Fruit fly (Drosophila melanogaster) whole organism, adult: ENCODE data around the gene Max.

Experiments
- CG11617 ChIP-seq: fragments of 200-800 bp; sonication (Bioruptor generic); optimal IDR thresholded peaks from 2 replicates; lab custom pipeline; 2017; ENCODE audit warnings: mild to moderate bottlenecking, missing biosample characterization, missing genetic modification reagents, missing genetic modification characterization
- CG12768 ChIP-seq: fragments of 200-800 bp; sonication (Bioruptor generic); optimal IDR thresholded peaks from 2 replicates; lab custom pipeline; 2017; ENCODE audit warnings: missing biosample characterization, missing genetic modification characterization, mild to moderate bottlenecking, moderate library complexity, missing genetic modification reagents
- CG14711 ChIP-seq: fragments of 200-800 bp; sonication (Bioruptor generic); optimal IDR thresholded peaks from 2 replicates; lab custom pipeline; 2018; ENCODE audit warnings: missing biosample characterization, mild to moderate bottlenecking, missing genetic modification characterization, moderate library complexity
- CG1620 ChIP-seq: fragments of 200-800 bp; sonication (Bioruptor generic); optimal IDR thresholded peaks from 2 replicates; lab custom pipeline; 2016; ENCODE audit warnings: missing biosample characterization, missing genetic modification characterization
- CG33017 ChIP-seq: fragments of 200-800 bp; sonication (Bioruptor generic); optimal IDR thresholded peaks from 2 replicates; lab custom pipeline; 2018; ENCODE audit warnings: missing biosample characterization, mild to moderate bottlenecking, missing genetic modification characterization, moderate library complexity
- CG5204 ChIP-seq: fragments of 200-800 bp; sonication (Bioruptor generic); optimal IDR thresholded peaks from 2 replicates; lab custom pipeline; 2016; ENCODE audit warnings: missing biosample characterization, missing genetic modification characterization
- CG7045 ChIP-seq: fragments of 200-800 bp; sonication (Bioruptor generic); optimal IDR thresholded peaks from 2 replicates; lab custom pipeline; 2017; ENCODE audit warnings: missing biosample characterization, mild to moderate bottlenecking, missing genetic modification characterization
- CG7101 ChIP-seq: fragments of 200-800 bp; sonication (Bioruptor generic); optimal IDR thresholded peaks from 2 replicates; lab custom pipeline; 2018; ENCODE audit warnings: missing biosample characterization, mild to moderate bottlenecking, missing genetic modification characterization, moderate library complexity
- Clk ChIP-seq: fragments of 200-800 bp; sonication (Bioruptor generic); optimal IDR thresholded peaks from 2 replicates; lab custom pipeline; 2017; ENCODE audit warnings: missing biosample characterization, missing genetic modification characterization
- Crg-1 ChIP-seq: fragments of 200-800 bp; sonication (Bioruptor generic); optimal IDR thresholded peaks from 2 replicates; lab custom pipeline; 2016; ENCODE audit warnings: missing biosample characterization, missing genetic modification characterization
- Hr96 ChIP-seq: fragments of 200-800 bp; sonication (Bioruptor generic); optimal IDR thresholded peaks from 2 replicates; lab custom pipeline; 2016; ENCODE audit warnings: missing biosample characterization, missing genetic modification characterization
- Mnt ChIP-seq: fragments of 200-800 bp; sonication (Bioruptor generic); optimal IDR thresholded peaks from 2 replicates; lab custom pipeline; 2016; ENCODE audit warnings: missing biosample characterization, mild to moderate bottlenecking, missing genetic modification characterization
- bab1 ChIP-seq: fragments of 200-800 bp; sonication (Bioruptor generic); optimal IDR thresholded peaks from 3 replicates; lab custom pipeline; 2019; ENCODE audit warnings: missing biosample characterization, mild to moderate bottlenecking, missing genetic modification characterization, moderate library complexity
- cic ChIP-seq: fragments of 200-800 bp; sonication (Bioruptor generic); optimal IDR thresholded peaks from 2 replicates; lab custom pipeline; 2017; ENCODE audit warnings: missing biosample characterization, mild to moderate bottlenecking, missing genetic modification characterization, moderate library complexity
- cnc ChIP-seq, 2 experiments: fragments of >200 bp; optimal IDR thresholded peaks; 2 replicates each; lab custom pipeline; 2017
- kay ChIP-seq: fragments of 200-800 bp; sonication (Bioruptor generic); peaks from one replicate; lab custom pipeline; 2016; ENCODE audit warnings: missing biosample characterization, missing genetic modification characterization, borderline replicate concordance
- ovo ChIP-seq: fragments of 200-800 bp; sonication (Bioruptor generic); optimal IDR thresholded peaks from 2 replicates; lab custom pipeline; 2016; ENCODE audit warnings: missing biosample characterization, missing genetic modification characterization
- pad ChIP-seq: fragments of 200-800 bp; sonication (Bioruptor generic); optimal IDR thresholded peaks from 3 replicates; lab custom pipeline; 2017; ENCODE audit warnings: missing biosample characterization, missing genetic modification characterization, mild to moderate bottlenecking, moderate library complexity, missing genetic modification reagents
- tj ChIP-seq: fragments of 200-800 bp; sonication (Bioruptor generic); optimal IDR thresholded peaks from 3 replicates; lab custom pipeline; 2017; ENCODE audit warnings: missing biosample characterization, mild to moderate bottlenecking, missing genetic modification characterization, moderate library complexity
- toe ChIP-seq: fragments of 200-800 bp; sonication (Bioruptor generic); optimal IDR thresholded peaks from 2 replicates; lab custom pipeline; 2016; ENCODE audit warnings: missing biosample characterization, missing genetic modification characterization

The Max gene

dm6 chr3L:19291465-19292413, 27.8 kb upstream of the Max start:
- TF ChIP-seq CG1620 (GFP tag; lab: Kevin White, UChicago) = no peak
- TF ChIP-seq cnc (optimal IDR thresholded peaks at IDR 0.05; lab: Kevin White, UChicago) = no peak
- no peak for TF ChIP-seq Mnt
- TF ChIP-seq toe (GFP tag; lab: Kevin White, UChicago) = no peak
- TF ChIP-seq bab1 = no peak
- no peak for TF ChIP-seq CG12768 (GFP tag; lab: Kevin White, UChicago)
- no peak for TF ChIP-seq kay (GFP tag; lab: Kevin White, UChicago)
- TF ChIP-seq Clk (GFP tag; lab: Kevin White, UChicago) = no peak
- TF ChIP-seq tj (GFP tag; lab: Kevin White, UChicago) = no peak
- TF ChIP-seq CG7101 (tag; lab: Kevin White, UChicago) = no peak
- TF ChIP-seq CG14711 (tag; lab: Kevin White, UChicago) = no peak
- no peak for TF ChIP-seq CG11617
- no peak for TF ChIP-seq CG33017 (tag; lab: Kevin White, UChicago)
- no peak for TF ChIP-seq cic (GFP tag; lab: Kevin White, UChicago)
- no peak for TF ChIP-seq ovo
- TF ChIP-seq Hr96 (GFP tag; lab: Kevin White, UChicago) = no peak
- TF ChIP-seq pad (GFP tag; lab: Kevin White, UChicago) = no peak

dm6 chr3L:19289411-19289810, 25.4 kb upstream of the Max start:
- TF ChIP-seq CG33017 (tag; lab: Kevin White, UChicago) (no peak), CG1620 (GFP tag; lab: Kevin White, UChicago) (no peak), CG12768 (GFP tag; lab: Kevin White, UChicago) (no peak), cnc (optimal IDR thresholded peaks at IDR 0.05; lab: Kevin White, UChicago) (no peak), Hr96 (GFP tag; lab: Kevin White, UChicago) (no peak), CG14711 (tag; lab: Kevin White, UChicago) (no peak), bab1 (no peak), kay (GFP tag; lab: Kevin White, UChicago) (no peak), CG11617 (no peak), pad (GFP tag; lab: Kevin White, UChicago) (no peak)

- TF ChIP-seq ovo (no peak), Mnt (peak; percentile 52), CG1620 (GFP tag; lab: Kevin White, UChicago) (no peak), CG11617 (peak; percentile 39), kay (GFP tag; lab: Kevin White, UChicago) (no peak), Crg-1 (no peak), Clk (GFP tag; lab: Kevin White, UChicago) (no peak)
Measured at dm6 chr3L:19288395-19288969, 24.5 kb upstream of the Max start.

- TF ChIP-seq Crg-1 = no peak
- no peak for TF ChIP-seq kay (GFP tag; lab: Kevin White, UChicago)
- TF ChIP-seq CG11617 = no peak
- TF ChIP-seq CG1620 (GFP tag; lab: Kevin White, UChicago) = no peak
- TF ChIP-seq ovo = no peak
- TF ChIP-seq CG5204 (GFP tag; lab: Kevin White, UChicago) = no peak
- no peak for TF ChIP-seq CG12768 (GFP tag; lab: Kevin White, UChicago)
- TF ChIP-seq cnc (optimal IDR thresholded peaks at IDR 0.05; lab: Kevin White, UChicago) = no peak
- no peak for TF ChIP-seq Hr96 (GFP tag; lab: Kevin White, UChicago)
- no peak for TF ChIP-seq Mnt
- no peak for TF ChIP-seq toe (GFP tag; lab: Kevin White, UChicago)
- TF ChIP-seq cic (GFP tag; lab: Kevin White, UChicago) = no peak
- no peak for TF ChIP-seq bab1
- TF ChIP-seq tj (GFP tag; lab: Kevin White, UChicago) = no peak
- no peak for TF ChIP-seq Clk (GFP tag; lab: Kevin White, UChicago)
- no peak for TF ChIP-seq CG14711 (tag; lab: Kevin White, UChicago)
- TF ChIP-seq CG33017 (tag; lab: Kevin White, UChicago) = no peak
- no peak for TF ChIP-seq pad (GFP tag; lab: Kevin White, UChicago)
- TF ChIP-seq CG7101 (tag; lab: Kevin White, UChicago) = no peak
- TF ChIP-seq CG7045 (GFP tag; lab: Kevin White, UChicago) = no peak
Measured at dm6 chr3L:19280700-19281099, 16.7 kb upstream of the Max start, which contains the start of gene CG14089. CG14089 (minus strand) TSS chr3L:19280800.

dm6 chr3L:19280283-19280682, 16.3 kb upstream of the Max start:
- TF ChIP-seq Clk (GFP tag; lab: Kevin White, UChicago) (no peak), pad (GFP tag; lab: Kevin White, UChicago) (no peak), CG12768 (GFP tag; lab: Kevin White, UChicago) (no peak), Crg-1 (no peak), tj (GFP tag; lab: Kevin White, UChicago) (no peak), Hr96 (GFP tag; lab: Kevin White, UChicago) (no peak)

- no peak for TF ChIP-seq CG33017 (tag; lab: Kevin White, UChicago)
- no peak for TF ChIP-seq bab1
- TF ChIP-seq kay (GFP tag; lab: Kevin White, UChicago) = no peak
- TF ChIP-seq CG7045 (GFP tag; lab: Kevin White, UChicago) = no peak
- TF ChIP-seq cnc (optimal IDR thresholded peaks at IDR 0.05; lab: Kevin White, UChicago) = no peak
Measured at dm6 chr3L:19275491-19275890, 11.5 kb upstream of the Max start, which contains the start of gene CG14086. CG14086 (plus strand) TSS chr3L:19275791.
